Worm (Caenorhabditis elegans): ENCODE results near the gene F01D5.3.

DNA sequence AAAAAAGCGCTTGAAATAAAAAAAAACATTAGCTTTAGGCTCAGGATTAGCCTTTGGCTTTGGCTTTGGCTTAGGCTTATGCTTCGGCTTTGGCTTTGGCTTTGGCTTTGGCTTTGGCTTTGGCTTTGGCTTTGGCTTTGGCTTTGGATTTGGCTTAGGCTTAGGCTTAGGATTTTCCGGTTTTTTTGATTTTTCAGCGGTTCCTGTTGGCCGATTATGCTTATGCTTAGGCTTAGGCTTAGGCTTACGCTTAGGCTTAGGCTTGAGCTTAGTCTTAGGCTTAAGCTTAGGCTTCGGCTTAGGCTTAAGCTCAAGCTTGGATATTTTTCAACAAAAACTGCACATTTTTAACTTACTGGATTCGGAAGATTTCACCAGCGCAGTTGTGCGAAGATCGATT is 25.8 kb downstream of the F01D5.3 start:
- TF ChIP-seq alr-1 (tag; optimal IDR thresholded peaks at IDR 0.05): no peak
- no peak for TF ChIP-seq lin-13 (GFP tag; optimal IDR thresholded peaks at IDR 0.05)
- TF ChIP-seq unc-62 (GFP tag; optimal IDR thresholded peaks at IDR 0.05): no peak
- no peak for TF ChIP-seq lin-11 (tag; optimal IDR thresholded peaks at IDR 0.05)

Data from whole organism, L2 larva.